Worm (Caenorhabditis elegans): ENCODE results near the gene unc-9.

unc-9 gene

ce11 chrX:13190912-13191311 is 10.7 kb upstream of the unc-9 start, which contains the start of gene gpa-6:
Gene gpa-6, plus strand, starts transcription at chrX:13191212.
- TF ChIP-seq attf-4 (tag; optimal IDR thresholded peaks at IDR 0.05), result no peak
- TF ChIP-seq saeg-2 (GFP tag; IDR thresholded peaks at IDR 0.05), result no peak
- TF ChIP-seq hmg-1.1 (GFP tag; IDR thresholded peaks at IDR 0.05), result no peak

ce11 chrX:13198134-13198533 is 3.4 kb upstream of the unc-9 start:
- TF ChIP-seq unc-62 (GFP tag; optimal IDR thresholded peaks at IDR 0.05 in 1 of 2), result peak in 1 of 2 experiments; percentile 64
- no peak for TF ChIP-seq unc-62 (tag; optimal IDR thresholded peaks at IDR 0.05)
- no peak for TF ChIP-seq duxl-1 (tag; optimal IDR thresholded peaks at IDR 0.05; ENCODE audit: poor library complexity)
- TF ChIP-seq tra-1 (GFP tag; IDR thresholded peaks at IDR 0.05), result no peak

- peak in 1 of 2 experiments; percentile 50 for TF ChIP-seq unc-62 (GFP tag; optimal IDR thresholded peaks at IDR 0.05 in 1 of 2)
- TF ChIP-seq unc-62 (tag; optimal IDR thresholded peaks at IDR 0.05), result no peak
- no peak for TF ChIP-seq Y5F2A.4 (GFP tag; optimal IDR thresholded peaks at IDR 0.05)
- TF ChIP-seq pqm-1 (tag; optimal IDR thresholded peaks at IDR 0.05), result no peak
- TF ChIP-seq daf-12 (tag; optimal IDR thresholded peaks at IDR 0.05), result no peak
- no peak for TF ChIP-seq mes-2 (tag; optimal IDR thresholded peaks at IDR 0.05; ENCODE audit: poor library complexity, severe bottlenecking)
- TF ChIP-seq hmg-1.1 (GFP tag; IDR thresholded peaks at IDR 0.05), result no peak
- TF ChIP-seq aha-1 (tag), result peak; percentile 57
- no peak for TF ChIP-seq nhr-111 (GFP tag; optimal IDR thresholded peaks at IDR 0.05)
- no peak for TF ChIP-seq ceh-82 (tag; optimal IDR thresholded peaks at IDR 0.05)
- no peak for TF ChIP-seq ceh-62 (tag; optimal IDR thresholded peaks at IDR 0.05)
- peak in 1 of 2 experiments; percentile 24 for TF ChIP-seq daf-16 (GFP tag; optimal IDR thresholded peaks at IDR 0.05)
- TF ChIP-seq daf-16 (tag; optimal IDR thresholded peaks at IDR 0.05), result no peak
- TF ChIP-seq nhr-76 (tag; optimal IDR thresholded peaks at IDR 0.05), result no peak
- TF ChIP-seq lin-39 (tag; optimal IDR thresholded peaks at IDR 0.05), result no peak
- TF ChIP-seq skn-1 (tag; optimal IDR thresholded peaks at IDR 0.05), result no peak
Measured at ce11 chrX:13200312-13200711, 1.3 kb upstream of the unc-9 start.

ce11 chrX:13202312-13202711 is 742 bp downstream of the unc-9 start:
- TF ChIP-seq mep-1 (tag; optimal IDR thresholded peaks at IDR 0.05), result no peak
- TF ChIP-seq set-16 (GFP tag; IDR thresholded peaks at IDR 0.05), result peak; percentile 89

- no peak for TF ChIP-seq pha-4 (GFP tag; IDR thresholded peaks at IDR 0.05)
- no peak for TF ChIP-seq pha-4 (tag; optimal IDR thresholded peaks at IDR 0.05)
- TF ChIP-seq dve-1 (tag; optimal IDR thresholded peaks at IDR 0.05; ENCODE audit: insufficient read depth), result no peak
- peak; percentile 23 for TF ChIP-seq mep-1 (tag; optimal IDR thresholded peaks at IDR 0.05)
- TF ChIP-seq Y48G9A.11 (GFP tag; IDR thresholded peaks at IDR 0.05), result no peak
Measured at ce11 chrX:13206011-13206410, 4.4 kb downstream of the unc-9 start.

- TF ChIP-seq aha-1 (tag) (peak; percentile 16), zip-2 (tag; optimal IDR thresholded peaks at IDR 0.05) (no peak)
Measured at ce11 chrX:13206911-13207310, 5.3 kb downstream of the unc-9 start.

ce11 chrX:13209026-13209425 is 7.5 kb downstream of the unc-9 start:
- TF ChIP-seq F10B5.3 (tag; optimal IDR thresholded peaks at IDR 0.05), result no peak
- 0 out of 2 replicates have a peak, but pooled peaks have one; percentile 14 for TF ChIP-seq hmg-1.1 (GFP tag; IDR thresholded peaks at IDR 0.05)
- TF ChIP-seq aha-1 (tag), result peak; percentile 85
- TF ChIP-seq hlh-11 (tag; optimal IDR thresholded peaks at IDR 0.05), result no peak
- peak in 1 of 2 experiments; percentile 53 for TF ChIP-seq unc-62 (GFP tag; optimal IDR thresholded peaks at IDR 0.05 in 1 of 2)
- TF ChIP-seq unc-62 (tag; optimal IDR thresholded peaks at IDR 0.05), result no peak
- TF ChIP-seq dve-1 (tag; optimal IDR thresholded peaks at IDR 0.05; ENCODE audit: insufficient read depth), result no peak
- no peak for TF ChIP-seq zfp-3 (GFP tag; conservative IDR thresholded peaks at IDR 0.05)
- no peak for TF ChIP-seq mxl-3 (GFP tag; optimal IDR thresholded peaks at IDR 0.05)
- TF ChIP-seq set-16 (GFP tag; IDR thresholded peaks at IDR 0.05), result peak; percentile 27; the same call in 1 of the 2 replicates

Data from whole organism, L4 larva.